Fruit fly (Drosophila melanogaster) whole organism, pupa: ENCODE measurements around the gene NELF-B.

ENCODE experiments used
- CG12605 ChIP-seq: fragments of 200-800 bp; sonication (Bioruptor generic); IDR thresholded peaks from 2 replicates; pipeline ENCODE4 v1.3.6; 2022; ENCODE audit warnings: missing biosample characterization, missing genetic modification characterization
- CG13204 ChIP-seq: fragments of 200-800 bp; sonication (Bioruptor generic); optimal IDR thresholded peaks from 2 replicates; lab custom pipeline; 2018; ENCODE audit warnings: missing biosample characterization, mild to moderate bottlenecking, missing genetic modification characterization, moderate library complexity
- CG32121 ChIP-seq: fragments of 200-800 bp; sonication (Bioruptor generic); IDR thresholded peaks from 2 replicates; pipeline ENCODE4 v1.3.6; 2022; ENCODE audit warnings: missing biosample characterization, missing genetic modification characterization
- CG4496 ChIP-seq: fragments of 200-800 bp; sonication (Bioruptor generic); IDR thresholded peaks from 3 replicates; pipeline ENCODE4 v1.3.6; 2022; ENCODE audit warnings: missing biosample characterization, missing genetic modification characterization
- CG8159 ChIP-seq: fragments of 200-800 bp; sonication (Bioruptor generic); optimal IDR thresholded peaks from 3 replicates; lab custom pipeline; 2018; ENCODE audit warnings: missing biosample characterization, mild to moderate bottlenecking, missing genetic modification characterization, moderate library complexity
- CG9948 ChIP-seq: fragments of 200-800 bp; sonication (Bioruptor generic); optimal IDR thresholded peaks from 2 replicates; lab custom pipeline; 2018; ENCODE audit warnings: missing biosample characterization, mild to moderate bottlenecking, missing genetic modification characterization, moderate library complexity
- D1 ChIP-seq: fragments of 200-800 bp; sonication (Bioruptor generic); optimal IDR thresholded peaks from 2 replicates; lab custom pipeline; 2018; ENCODE audit warnings: missing biosample characterization, mild to moderate bottlenecking, missing genetic modification characterization, moderate library complexity
- EcR ChIP-seq: fragments of 200-800 bp; sonication (Bioruptor generic); optimal IDR thresholded peaks from 3 replicates; lab custom pipeline; 2019; ENCODE audit warnings: missing biosample characterization, missing genetic modification characterization, mild to moderate bottlenecking, moderate library complexity, missing genetic modification reagents
- fd96Ca ChIP-seq: fragments of 200-800 bp; sonication (Bioruptor generic); IDR thresholded peaks from 3 replicates; pipeline ENCODE4 v1.3.6; 2022; ENCODE audit warnings: missing biosample characterization, missing genetic modification characterization
- rn ChIP-seq: fragments of 200-800 bp; sonication (Bioruptor generic); IDR thresholded peaks from 2 replicates; pipeline ENCODE4 v1.3.6; 2022; ENCODE audit warnings: missing biosample characterization, missing genetic modification characterization

DNA sequence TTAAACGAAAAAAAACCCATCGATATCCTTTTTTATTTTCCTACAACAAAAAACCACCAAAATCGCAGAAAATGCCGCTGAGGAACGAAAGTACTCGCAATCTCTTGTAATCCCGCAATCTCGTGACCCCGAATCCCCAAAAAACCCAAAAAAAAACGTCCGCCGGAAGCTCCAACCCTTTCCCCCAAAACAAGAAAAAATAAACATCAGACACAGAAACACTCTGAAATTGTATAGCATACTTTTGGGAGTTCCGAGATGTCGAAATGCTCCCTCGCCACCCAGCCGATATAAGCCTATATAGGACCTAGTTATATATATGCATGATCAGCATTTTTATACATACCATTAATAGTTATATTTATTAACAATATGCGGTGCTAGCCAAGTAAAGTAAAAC, 51.3 kb downstream of the NELF-B start:
- no peak for TF ChIP-seq CG4496 (GFP tag; lab: Robert Waterston, UW)
- TF ChIP-seq CG12605 (GFP tag; lab: Robert Waterston, UW), result no peak
- TF ChIP-seq fd96Ca (GFP tag; lab: Robert Waterston, UW), result no peak
- TF ChIP-seq CG9948 (tag; lab: Kevin White, UChicago), result no peak
- TF ChIP-seq CG8159, result no peak
- no peak for TF ChIP-seq CG13204 (GFP tag; lab: Kevin White, UChicago)
- TF ChIP-seq EcR (GFP tag; lab: Kevin White, UChicago), result no peak
- TF ChIP-seq rn (GFP tag; lab: Robert Waterston, UW), result no peak
- TF ChIP-seq CG32121 (GFP tag; lab: Robert Waterston, UW), result no peak
- TF ChIP-seq D1 (tag; lab: Kevin White, UChicago), result no peak
